Worm (Caenorhabditis elegans) whole organism, young adult: Measurements from ENCODE around the gene F45G2.8.

Source experiments
- B0261.1 ChIP-seq: sonication (generic microtip); optimal IDR thresholded peaks from 2 replicates; lab custom pipeline; 2016; ENCODE audit warnings: mild to moderate bottlenecking, missing genetic modification characterization, moderate library complexity, missing compliant biosample characterization
- F23B12.7 ChIP-seq: sonication (generic microtip); optimal IDR thresholded peaks from 2 replicates; lab custom pipeline; 2017; ENCODE audit warnings: missing genetic modification characterization, mild to moderate bottlenecking, missing compliant biosample characterization, antibody characterized with exemption, moderate library complexity; ENCODE audit not compliant: insufficient read depth
- athp-1 ChIP-seq: sonication (generic microtip); optimal IDR thresholded peaks from 2 replicates; lab custom pipeline; 2017; ENCODE audit warnings: mild to moderate bottlenecking, missing genetic modification characterization, missing compliant biosample characterization
- dpl-1 ChIP-seq: fragments of 150-350 bp; optimal IDR thresholded peaks from 2 replicates; lab custom pipeline; 2014; ENCODE audit warnings: missing biosample characterization, missing genetic modification reagents, missing genetic modification characterization
- efl-1 ChIP-seq: fragments of 150-350 bp; optimal IDR thresholded peaks from 2 replicates; lab custom pipeline; 2014; ENCODE audit warnings: missing biosample characterization, missing genetic modification reagents, missing genetic modification characterization
- gei-17 ChIP-seq: fragments of 200-800 bp; sonication (Bioruptor generic); optimal IDR thresholded peaks from 2 replicates; lab custom pipeline; 2018; ENCODE audit warnings: mild to moderate bottlenecking, missing genetic modification characterization, missing compliant biosample characterization
- nhr-120 ChIP-seq: fragments of 200-800 bp; sonication (Bioruptor generic); IDR thresholded peaks from 2 replicates; pipeline ENCODE4 v1.3.6; 2022; ENCODE audit warnings: missing genetic modification characterization, missing compliant biosample characterization
- unc-62 ChIP-seq: fragments of 150-350 bp; optimal IDR thresholded peaks from 2 replicates; lab custom pipeline; 2014; ENCODE audit warnings: missing biosample characterization, missing genetic modification reagents, missing genetic modification characterization
- ztf-25 ChIP-seq: fragments of 200-800 bp; sonication (Bioruptor generic); IDR thresholded peaks from 2 replicates; pipeline ENCODE4 v1.3.6; 2022; ENCODE audit warnings: missing genetic modification reagents, missing genetic modification characterization, missing compliant biosample characterization

DNA sequence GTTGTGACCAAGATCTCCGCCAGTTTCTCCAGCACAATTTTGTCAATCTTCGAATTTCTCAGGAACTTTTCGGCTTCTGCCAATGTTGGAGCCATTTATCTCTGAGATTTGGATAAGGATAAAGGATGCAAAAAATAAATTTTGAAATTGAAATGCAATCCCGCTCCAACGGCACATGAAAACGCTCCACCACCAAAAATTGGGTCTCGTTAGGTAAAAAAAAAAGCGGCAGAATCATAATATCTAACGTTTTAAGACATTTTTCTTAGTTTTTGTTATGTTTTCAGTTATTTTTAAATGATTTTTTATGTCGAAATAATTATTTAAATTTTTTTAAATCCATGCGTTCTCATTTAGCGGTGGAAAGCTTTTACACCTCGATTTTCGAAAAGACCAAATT lies 1.1 kb downstream of the F45G2.8 start, which contains the start of gene F45G2.7:
- TF ChIP-seq efl-1 (GFP tag; lab: Kevin White, UChicago) (no peak), B0261.1 (tag; lab: Kevin White, UChicago) (no peak), F23B12.7 (tag; lab: Kevin White, UChicago) (no peak), dpl-1 (GFP tag; lab: Kevin White, UChicago) (no peak), athp-1 (tag; lab: Kevin White, UChicago) (no peak), gei-17 (GFP tag; lab: Kevin White, UChicago) (no peak), nhr-120 (no peak), ztf-25 (GFP tag; lab: Robert Waterston, UW) (no peak), unc-62 (GFP tag; lab: Kevin White, UChicago) (no peak)
